Worm (Caenorhabditis elegans): ENCODE results near the gene srv-26.
A peak's percentile ranks its signal among the peaks of the same experiment; 100 is the strongest.
"Not testable (repeated sequence)": the region's sequence is repeated elsewhere in the genome, so short reads cannot be mapped to it uniquely, and the experiment has no call there.

The srv-26 gene

ce11 chrIV:6301764-6302163, at the start of gene srv-26:
Gene srv-26 (minus strand): TSS chrIV:6301864.
- TF ChIP-seq W03F9.2 (tag; optimal IDR thresholded peaks at IDR 0.05): no peak
- TF ChIP-seq dao-5 (tag; optimal IDR thresholded peaks at IDR 0.05): no peak
- TF ChIP-seq him-1 (tag; optimal IDR thresholded peaks at IDR 0.05): no peak

DNA sequence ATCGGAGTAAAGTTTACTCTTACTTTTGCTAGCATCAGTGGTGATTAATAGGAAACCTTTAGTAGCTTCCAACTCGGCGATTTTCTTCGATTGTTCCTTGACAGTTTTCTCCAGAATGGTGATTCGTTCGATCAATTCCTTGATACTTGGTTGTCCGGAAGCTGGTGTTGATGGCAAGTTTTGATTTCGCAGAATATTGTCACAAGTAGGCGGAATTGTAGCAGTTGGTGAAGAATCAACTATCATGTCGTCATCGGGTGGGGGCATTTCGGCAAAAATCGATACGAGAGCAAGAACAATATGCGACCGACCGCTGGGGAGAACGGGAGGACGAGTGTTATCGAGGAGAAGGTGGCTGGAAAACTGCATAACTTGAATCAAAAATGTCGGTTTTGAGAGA, 45.5 kb upstream of the srv-26 start, which contains the start of gene Y73B6BL.289:
Gene Y73B6BL.289 (plus strand): TSS at position 301 of the 400 bp plus-strand sequence.
- not testable (repeated sequence) for TF ChIP-seq dao-5, him-1, W03F9.2 (tag; optimal IDR thresholded peaks at IDR 0.05)

- TF ChIP-seq dao-5 (tag; optimal IDR thresholded peaks at IDR 0.05) (no peak), him-1 (tag; optimal IDR thresholded peaks at IDR 0.05) (no peak), W03F9.2 (tag; optimal IDR thresholded peaks at IDR 0.05) (no peak)
These were observed 41.2 kb upstream of the srv-26 start, which contains the start of gene Y73B6BL.14 for ce11 chrIV:6342876-6343275. Gene Y73B6BL.14 (minus strand): TSS chrIV:6342976.

ce11 chrIV:6342431-6342830, 40.8 kb upstream of the srv-26 start, which contains the start of gene Y73B6BL.288:
Gene Y73B6BL.288 (minus strand): TSS chrIV:6342531.
- TF ChIP-seq W03F9.2 (tag; optimal IDR thresholded peaks at IDR 0.05) (no peak), him-1 (tag; optimal IDR thresholded peaks at IDR 0.05) (no peak), dao-5 (tag; optimal IDR thresholded peaks at IDR 0.05) (no peak)

- no peak for TF ChIP-seq W03F9.2 (tag; optimal IDR thresholded peaks at IDR 0.05)
- no peak for TF ChIP-seq him-1 (tag; optimal IDR thresholded peaks at IDR 0.05)
- no peak for TF ChIP-seq dao-5 (tag; optimal IDR thresholded peaks at IDR 0.05)
These were observed 35.7 kb upstream of the srv-26 start, which contains the start of gene ipla-6 for ce11 chrIV:6337353-6337752. Gene ipla-6 (plus strand): TSS chrIV:6337653.

- TF ChIP-seq dao-5 (tag; optimal IDR thresholded peaks at IDR 0.05) (no peak), W03F9.2 (tag; optimal IDR thresholded peaks at IDR 0.05) (peak; percentile 95), him-1 (tag; optimal IDR thresholded peaks at IDR 0.05) (peak; percentile 81)
These were observed 35.1 kb upstream of the srv-26 start for ce11 chrIV:6336748-6337147.

ce11 chrIV:6335908-6336307, 34.2 kb upstream of the srv-26 start, which contains the start of gene mif-4:
Gene mif-4 (minus strand): TSS chrIV:6335994.
- TF ChIP-seq dao-5 (tag; optimal IDR thresholded peaks at IDR 0.05) (no peak), W03F9.2 (tag; optimal IDR thresholded peaks at IDR 0.05) (no peak), him-1 (tag; optimal IDR thresholded peaks at IDR 0.05) (no peak)

DNA sequence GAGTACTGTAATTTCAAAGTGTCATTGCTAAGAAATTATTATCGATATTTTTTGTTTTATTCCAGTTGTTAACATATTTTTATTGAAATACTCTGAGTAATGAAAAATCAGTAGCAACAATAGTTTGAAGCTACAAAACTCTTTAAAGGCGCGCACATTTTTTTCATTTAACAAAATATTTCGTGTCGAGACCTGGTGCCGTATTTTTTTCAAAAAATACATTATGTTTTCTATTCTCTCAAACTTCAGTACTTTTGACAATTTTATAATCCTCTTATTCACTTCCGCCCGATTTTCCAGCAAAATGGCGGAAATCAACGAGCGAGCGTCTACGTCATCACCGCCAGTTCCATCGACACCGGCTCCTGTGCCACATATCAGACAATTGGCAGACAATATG, 32.3 kb upstream of the srv-26 start, which contains the start of gene blos-2:
Gene blos-2 (plus strand): TSS at position 301 of the 400 bp plus-strand sequence.
- no peak for TF ChIP-seq him-1 (tag; optimal IDR thresholded peaks at IDR 0.05)
- no peak for TF ChIP-seq W03F9.2 (tag; optimal IDR thresholded peaks at IDR 0.05)
- TF ChIP-seq dao-5 (tag; optimal IDR thresholded peaks at IDR 0.05): no peak

- TF ChIP-seq him-1 (tag; optimal IDR thresholded peaks at IDR 0.05): no peak
- peak; percentile 21 for TF ChIP-seq W03F9.2 (tag; optimal IDR thresholded peaks at IDR 0.05)
These were observed 29.1 kb upstream of the srv-26 start for ce11 chrIV:6330790-6331189.

- TF ChIP-seq W03F9.2 (tag; optimal IDR thresholded peaks at IDR 0.05) (no peak), him-1 (tag; optimal IDR thresholded peaks at IDR 0.05) (no peak), dao-5 (tag; optimal IDR thresholded peaks at IDR 0.05) (no peak)
These were observed 27.7 kb upstream of the srv-26 start, which contains the start of gene seu-1 for ce11 chrIV:6329339-6329738. Gene seu-1 (plus strand): TSS chrIV:6329639.

DNA sequence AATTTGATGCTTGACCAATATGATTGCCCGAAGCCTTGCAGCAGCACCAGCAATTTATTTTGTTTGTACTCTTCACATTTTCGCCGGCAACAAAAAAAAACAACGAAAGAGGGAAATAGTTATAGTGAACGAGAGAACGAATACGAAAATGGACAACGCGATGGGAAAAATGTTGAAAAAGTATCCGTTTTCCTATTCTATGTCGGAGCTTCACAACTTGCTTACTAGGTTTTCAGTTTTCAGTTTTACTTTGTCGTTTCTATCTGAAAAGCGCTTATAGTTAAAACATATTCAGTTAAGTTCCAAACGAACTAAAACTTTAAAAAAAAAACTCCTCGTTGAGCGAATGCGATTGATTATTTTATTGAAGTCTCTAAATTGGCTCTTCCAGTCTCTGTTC, 26.5 kb upstream of the srv-26 start:
- no peak for TF ChIP-seq W03F9.2 (tag; optimal IDR thresholded peaks at IDR 0.05)
- TF ChIP-seq dao-5 (tag; optimal IDR thresholded peaks at IDR 0.05): no peak

DNA sequence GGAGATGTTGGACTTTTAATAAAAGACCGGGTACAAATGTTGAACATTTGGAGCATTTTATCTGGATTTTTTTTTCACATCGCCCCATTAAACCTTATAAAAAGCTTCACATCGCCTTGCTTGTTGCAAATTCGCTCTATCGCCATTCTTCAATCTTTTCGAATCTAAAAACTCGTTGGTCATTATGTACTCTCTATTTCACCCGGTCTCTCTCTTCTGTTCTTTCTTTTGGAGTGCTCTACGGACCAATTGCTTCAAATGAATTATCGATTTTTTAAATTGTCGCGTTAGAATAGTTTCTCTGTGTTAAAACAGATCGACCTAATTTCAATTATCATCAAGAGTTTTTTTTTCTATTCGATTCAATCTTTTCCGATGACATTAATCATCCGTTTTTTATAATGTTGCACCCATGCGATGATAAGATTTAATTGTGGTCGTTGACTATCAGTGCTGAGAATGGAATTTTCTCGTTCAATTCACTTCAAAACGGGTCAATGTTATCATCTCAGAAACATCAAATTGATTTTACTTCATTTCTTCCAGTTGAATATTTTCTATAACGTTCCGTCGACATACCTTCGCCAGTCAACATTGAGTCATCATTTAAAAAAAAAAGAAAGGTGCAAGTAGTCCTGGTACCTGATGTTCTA, 25.8 kb upstream of the srv-26 start:
- peak; percentile 60 for TF ChIP-seq W03F9.2 (tag; optimal IDR thresholded peaks at IDR 0.05)
- no peak for TF ChIP-seq him-1 (tag; optimal IDR thresholded peaks at IDR 0.05)
- TF ChIP-seq dao-5 (tag; optimal IDR thresholded peaks at IDR 0.05): no peak

DNA sequence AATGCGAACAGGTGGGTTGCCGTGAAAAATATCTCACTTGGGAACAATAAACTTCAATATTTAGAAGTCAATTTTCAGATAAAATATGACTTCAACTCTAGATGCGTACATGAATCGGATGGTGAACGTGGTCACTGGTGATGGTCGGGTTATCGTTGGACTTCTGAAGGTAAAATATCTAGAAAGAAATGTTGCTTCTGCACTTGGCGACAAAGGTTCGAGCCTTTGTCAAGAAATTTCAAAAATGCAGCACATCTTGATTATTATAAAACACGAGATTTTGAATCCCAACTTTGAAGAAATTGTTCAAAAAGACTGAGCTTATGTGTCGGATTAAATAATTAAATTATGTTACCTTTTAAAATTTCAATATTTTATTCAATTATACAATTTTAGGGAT, 24.8 kb upstream of the srv-26 start, which contains the start of gene lsm-8:
Gene lsm-8 (plus strand): TSS at position 79 of the 400 bp plus-strand sequence.
- TF ChIP-seq dao-5 (tag; optimal IDR thresholded peaks at IDR 0.05) (no peak), W03F9.2 (tag; optimal IDR thresholded peaks at IDR 0.05) (no peak), him-1 (tag; optimal IDR thresholded peaks at IDR 0.05) (no peak)

ce11 chrIV:6325772-6326171, 24.1 kb upstream of the srv-26 start:
- TF ChIP-seq W03F9.2 (tag; optimal IDR thresholded peaks at IDR 0.05) (no peak), him-1 (tag; optimal IDR thresholded peaks at IDR 0.05) (no peak), dao-5 (tag; optimal IDR thresholded peaks at IDR 0.05) (no peak)
